Worm (Caenorhabditis elegans) whole organism, midembryonic: Measurements from ENCODE around the gene F49F1.14.
"Not testable (repeated sequence)": the region's sequence is repeated elsewhere in the genome, so short reads cannot be mapped to it uniquely, and the experiment has no call there.

Experiments
- T22C8.4 ChIP-seq: fragments of 200-800 bp; sonication (Bioruptor generic); IDR thresholded peaks from 2 replicates; pipeline ENCODE4 v1.3.6; 2022; ENCODE audit warnings: missing genetic modification characterization, missing compliant biosample characterization
- cog-1 ChIP-seq: sonication (generic microtip); optimal IDR thresholded peaks from 2 replicates; lab custom pipeline; 2016; ENCODE audit warnings: missing genetic modification characterization, missing compliant biosample characterization
- flt-1 ChIP-seq: fragments of 200-800 bp; sonication (Bioruptor generic); IDR thresholded peaks from 2 replicates; pipeline ENCODE4 v1.3.6; 2022; ENCODE audit warnings: missing genetic modification characterization, missing compliant biosample characterization
- klf-2 ChIP-seq: fragments of 200-800 bp; sonication (Bioruptor generic); conservative IDR thresholded peaks from 2 replicates; pipeline ENCODE4 v1.3.6; 2022; ENCODE audit warnings: missing genetic modification reagents, missing genetic modification characterization, missing compliant biosample characterization
- med-1 ChIP-seq: sonication (generic microtip); optimal IDR thresholded peaks from 2 replicates; lab custom pipeline; 2017; ENCODE audit warnings: missing genetic modification characterization, mild to moderate bottlenecking, missing compliant biosample characterization, antibody characterized with exemption, missing genetic modification reagents; ENCODE audit not compliant: insufficient read depth
- ref-1 ChIP-seq: fragments of 200-800 bp; sonication (Bioruptor generic); conservative IDR thresholded peaks from 2 replicates; pipeline ENCODE4 v1.3.6; 2022; ENCODE audit warnings: missing genetic modification reagents, missing genetic modification characterization, missing compliant biosample characterization
- tab-1 ChIP-seq: fragments of 200-800 bp; sonication (Bioruptor generic); IDR thresholded peaks from 2 replicates; pipeline ENCODE4 v1.3.6; 2022; ENCODE audit warnings: missing genetic modification characterization, missing compliant biosample characterization
- ztf-23 ChIP-seq: fragments of 200-800 bp; sonication (Bioruptor generic); IDR thresholded peaks from 2 replicates; pipeline ENCODE4 v1.3.6; 2022; ENCODE audit warnings: missing genetic modification reagents, missing genetic modification characterization, missing compliant biosample characterization
- ztf-29 ChIP-seq: fragments of 200-800 bp; sonication (Bioruptor generic); IDR thresholded peaks from 2 replicates; pipeline ENCODE4 v1.3.6; 2022; ENCODE audit warnings: missing genetic modification reagents, missing genetic modification characterization, missing compliant biosample characterization

Gene F49F1.14

DNA sequence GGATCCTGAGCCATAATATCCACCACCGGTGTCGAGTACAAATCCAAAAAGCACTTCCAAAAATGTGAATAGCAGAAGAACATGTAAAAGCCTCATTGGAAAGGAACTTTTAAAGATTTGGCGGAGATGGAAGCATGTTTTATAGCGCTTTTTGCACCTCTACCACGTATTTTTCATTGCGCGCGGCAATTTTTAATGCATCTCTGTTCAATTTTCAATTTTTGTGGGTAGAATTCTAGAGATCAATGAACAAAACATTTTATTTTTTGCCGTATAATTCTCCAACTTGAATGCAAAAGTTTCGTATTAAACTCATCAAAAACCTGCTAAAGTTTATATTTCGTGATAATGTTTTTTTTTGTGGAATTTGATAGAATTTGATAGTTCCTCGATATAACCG lies 25.2 kb upstream of the F49F1.14 start, which contains the start of gene F49F1.9:
TSS of gene F49F1.9 (minus strand) at position 101 of the 400 bp plus-strand sequence.
- no peak for TF ChIP-seq tab-1
- no peak for TF ChIP-seq flt-1 (GFP tag; lab: Robert Waterston, UW)
- TF ChIP-seq cog-1 (tag; lab: Kevin White, UChicago) = no peak
- no peak for TF ChIP-seq T22C8.4 (GFP tag; lab: Robert Waterston, UW)
- no peak for TF ChIP-seq ztf-29
- no peak for TF ChIP-seq ztf-23 (GFP tag; lab: Robert Waterston, UW)
- no peak for TF ChIP-seq klf-2 (GFP tag; lab: Robert Waterston, UW)
- no peak for TF ChIP-seq ref-1 (GFP tag; lab: Robert Waterston, UW)
- TF ChIP-seq med-1 (GFP tag; lab: Kevin White, UChicago) = no peak

DNA sequence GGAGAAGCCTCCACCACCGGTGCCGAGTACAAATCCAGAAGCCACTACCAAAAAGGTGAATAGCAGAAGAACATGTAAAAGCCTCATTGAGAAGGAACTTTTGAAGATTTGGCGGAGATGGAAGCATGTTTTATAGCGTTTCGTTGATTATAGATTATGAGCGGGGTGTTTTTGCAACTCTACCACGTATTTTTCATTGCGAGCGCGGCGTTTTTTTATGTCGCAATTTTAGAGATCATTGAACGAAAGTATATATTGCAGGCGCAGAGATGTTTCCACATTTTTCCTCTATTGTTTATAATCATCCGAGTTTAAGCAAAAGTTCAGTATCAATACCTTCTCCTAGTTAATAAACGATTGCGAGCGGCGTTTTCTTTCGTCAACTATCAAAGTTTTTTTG lies 23.5 kb upstream of the F49F1.14 start, which contains the start of gene F49F1.17:
TSS of gene F49F1.17 (minus strand) at position 101 of the 400 bp plus-strand sequence.
- TF ChIP-seq ref-1 (GFP tag; lab: Robert Waterston, UW) (no peak), med-1 (GFP tag; lab: Kevin White, UChicago) (no peak), T22C8.4 (GFP tag; lab: Robert Waterston, UW) (no peak), klf-2 (GFP tag; lab: Robert Waterston, UW) (no peak), tab-1 (no peak), cog-1 (tag; lab: Kevin White, UChicago) (no peak), ztf-29 (no peak), ztf-23 (GFP tag; lab: Robert Waterston, UW) (no peak), flt-1 (GFP tag; lab: Robert Waterston, UW) (no peak)

DNA sequence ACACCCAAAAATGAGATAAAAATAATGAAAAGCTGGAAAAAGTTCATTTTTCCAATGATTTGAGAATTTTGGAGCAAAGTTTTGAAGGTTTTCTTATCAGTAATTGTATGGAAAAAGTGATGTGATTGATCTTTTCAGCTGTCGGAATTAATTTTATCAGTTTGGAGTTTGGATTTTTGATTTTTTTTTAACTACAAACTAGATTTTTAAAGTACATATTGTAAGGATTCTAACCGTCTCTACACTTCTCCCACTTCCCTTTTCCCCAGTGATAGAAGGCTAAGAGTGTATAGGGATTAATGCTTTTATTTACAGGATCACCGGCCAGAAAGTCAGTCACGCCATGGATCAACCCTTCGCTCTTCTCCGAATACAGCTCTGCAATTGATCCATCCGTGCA lies 13.4 kb upstream of the F49F1.14 start, which contains the start of gene F49F1.7:
TSS of gene F49F1.7 (minus strand) at position 101 of the 400 bp plus-strand sequence.
- not testable (repeated sequence) for TF ChIP-seq tab-1; ztf-23 (GFP tag; lab: Robert Waterston, UW); ref-1 (GFP tag; lab: Robert Waterston, UW)

DNA sequence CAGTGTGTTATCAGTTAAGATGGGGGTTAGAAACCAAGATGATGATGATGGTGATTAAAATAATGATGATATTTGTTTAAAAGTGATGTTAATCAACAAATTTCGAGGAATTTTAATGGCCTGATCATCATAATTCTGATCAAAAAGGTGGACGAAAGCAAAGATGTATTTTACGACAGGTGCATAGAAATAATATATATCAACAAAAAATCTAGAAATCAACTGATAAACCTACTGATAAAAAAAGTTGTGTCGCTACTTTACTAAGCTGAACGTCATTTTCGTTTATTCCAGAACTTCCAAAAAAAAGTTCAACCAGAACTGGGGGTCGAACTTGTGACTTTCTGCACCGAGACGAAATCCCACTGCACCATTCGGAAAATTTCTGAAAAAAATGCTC lies 10.8 kb upstream of the F49F1.14 start, which contains the start of gene mul-1:
TSS of gene mul-1 (minus strand) at position 84 of the 400 bp plus-strand sequence.
- TF ChIP-seq ztf-29 (no peak), klf-2 (GFP tag; lab: Robert Waterston, UW) (no peak), T22C8.4 (GFP tag; lab: Robert Waterston, UW) (no peak)

DNA sequence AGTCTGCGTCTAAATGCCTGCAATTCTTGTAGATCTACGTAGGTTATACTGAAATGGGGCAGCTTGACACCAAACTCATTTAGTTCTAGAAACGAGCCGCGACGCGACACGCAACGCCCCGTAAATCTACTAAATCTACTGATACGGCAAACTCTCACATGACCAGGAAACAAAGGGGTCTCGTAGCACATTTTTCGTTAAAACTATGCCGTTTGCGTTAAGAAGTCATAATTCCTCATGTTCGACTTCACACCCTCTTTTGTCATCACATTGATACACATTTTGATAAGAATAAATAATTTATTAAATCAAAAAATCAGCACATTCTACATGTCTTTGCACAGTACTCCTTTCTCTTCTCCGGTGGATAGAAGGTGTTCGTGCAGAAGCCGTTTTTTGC lies 8.8 kb upstream of the F49F1.14 start:
- TF ChIP-seq klf-2 (GFP tag; lab: Robert Waterston, UW) (no peak), ztf-29 (no peak), ztf-23 (GFP tag; lab: Robert Waterston, UW) (no peak), T22C8.4 (GFP tag; lab: Robert Waterston, UW) (no peak), cog-1 (tag; lab: Kevin White, UChicago) (no peak), flt-1 (GFP tag; lab: Robert Waterston, UW) (no peak), tab-1 (no peak), ref-1 (GFP tag; lab: Robert Waterston, UW) (no peak), med-1 (GFP tag; lab: Kevin White, UChicago) (no peak)

DNA sequence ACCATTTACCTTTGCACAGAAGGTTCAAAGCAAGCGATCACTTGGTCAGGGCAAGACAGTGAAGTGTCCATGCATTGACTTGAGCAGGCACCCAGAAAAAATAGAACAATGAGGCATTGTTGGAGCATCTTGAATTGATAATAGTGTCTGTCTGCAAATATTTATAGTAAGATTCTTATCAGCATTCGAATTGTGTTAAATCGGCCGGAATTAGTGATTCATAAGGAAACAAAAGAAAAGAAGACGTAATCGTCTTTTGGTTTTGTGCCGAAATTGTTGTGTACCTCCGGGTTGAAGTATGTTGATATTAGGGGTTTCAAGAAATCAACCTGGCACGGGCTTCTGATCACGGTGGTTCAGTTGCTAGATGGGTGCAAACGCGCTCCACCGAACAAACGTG lies 8.0 kb upstream of the F49F1.14 start, which contains the start of gene F49F1.5:
TSS of gene F49F1.5 (minus strand) at position 153 of the 400 bp plus-strand sequence.
- TF ChIP-seq ref-1 (GFP tag; lab: Robert Waterston, UW) (no peak), T22C8.4 (GFP tag; lab: Robert Waterston, UW) (no peak), klf-2 (GFP tag; lab: Robert Waterston, UW) (no peak), ztf-29 (no peak), cog-1 (tag; lab: Kevin White, UChicago) (no peak), med-1 (GFP tag; lab: Kevin White, UChicago) (no peak), ztf-23 (GFP tag; lab: Robert Waterston, UW) (no peak), flt-1 (GFP tag; lab: Robert Waterston, UW) (no peak), tab-1 (no peak)

DNA sequence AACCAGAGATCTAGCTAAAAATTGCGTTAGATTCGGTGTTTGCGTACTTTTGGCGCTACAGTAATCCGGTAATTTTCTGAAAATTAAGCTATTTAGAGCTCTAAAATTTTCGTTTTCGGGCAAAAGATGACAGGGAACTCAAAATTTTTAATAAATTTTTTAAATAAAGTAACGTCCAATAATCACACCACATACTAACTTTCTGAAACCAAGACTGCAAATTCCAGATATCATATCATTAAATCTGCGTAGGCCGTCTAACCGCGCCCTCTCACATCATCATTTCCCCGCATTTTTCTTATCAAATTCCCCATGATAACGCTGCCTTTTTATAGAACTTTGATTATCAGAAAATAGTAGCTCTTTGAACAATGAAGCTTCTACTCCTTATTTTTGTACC lies 5.1 kb upstream of the F49F1.14 start, which contains the start of gene drd-50:
TSS of gene drd-50 (plus strand) at position 301 of the 400 bp plus-strand sequence.
- TF ChIP-seq ztf-23 (GFP tag; lab: Robert Waterston, UW) (no peak), flt-1 (GFP tag; lab: Robert Waterston, UW) (no peak), med-1 (GFP tag; lab: Kevin White, UChicago) (no peak), tab-1 (no peak), cog-1 (tag; lab: Kevin White, UChicago) (no peak), T22C8.4 (GFP tag; lab: Robert Waterston, UW) (no peak), klf-2 (GFP tag; lab: Robert Waterston, UW) (no peak), ref-1 (GFP tag; lab: Robert Waterston, UW) (no peak), ztf-29 (no peak)

DNA sequence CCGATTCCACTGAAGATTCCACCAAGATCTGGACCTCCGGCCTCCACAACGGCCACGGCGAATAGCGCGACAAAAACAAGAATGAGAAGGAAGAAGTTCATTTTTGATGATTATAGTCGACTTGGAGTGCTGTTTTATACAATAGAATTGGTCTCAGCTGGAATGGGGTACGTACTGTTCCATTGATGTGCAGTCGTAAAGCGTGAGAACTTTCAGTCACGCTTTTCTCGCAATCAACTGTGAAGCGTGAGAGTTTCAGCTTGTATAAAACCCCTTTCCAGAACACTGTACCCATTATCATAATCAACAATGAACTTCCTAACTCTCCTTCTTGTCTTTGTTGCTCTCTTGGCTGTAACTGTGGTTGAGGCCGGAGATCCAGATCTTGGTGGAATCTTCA lies 3.3 kb upstream of the F49F1.14 start, which contains the start of the genes F49F1.4 and F49F1.2:
TSS of gene F49F1.4 (minus strand) at position 101 of the 400 bp plus-strand sequence.
TSS of gene F49F1.2 (plus strand) at position 310 of the 400 bp plus-strand sequence.
- TF ChIP-seq med-1 (GFP tag; lab: Kevin White, UChicago) = no peak
- TF ChIP-seq ztf-29 = no peak
- TF ChIP-seq T22C8.4 (GFP tag; lab: Robert Waterston, UW) = no peak
- TF ChIP-seq ref-1 (GFP tag; lab: Robert Waterston, UW) = no peak
- no peak for TF ChIP-seq klf-2 (GFP tag; lab: Robert Waterston, UW)
- no peak for TF ChIP-seq flt-1 (GFP tag; lab: Robert Waterston, UW)
- TF ChIP-seq tab-1 = no peak
- TF ChIP-seq ztf-23 (GFP tag; lab: Robert Waterston, UW) = no peak
- TF ChIP-seq cog-1 (tag; lab: Kevin White, UChicago) = no peak

DNA sequence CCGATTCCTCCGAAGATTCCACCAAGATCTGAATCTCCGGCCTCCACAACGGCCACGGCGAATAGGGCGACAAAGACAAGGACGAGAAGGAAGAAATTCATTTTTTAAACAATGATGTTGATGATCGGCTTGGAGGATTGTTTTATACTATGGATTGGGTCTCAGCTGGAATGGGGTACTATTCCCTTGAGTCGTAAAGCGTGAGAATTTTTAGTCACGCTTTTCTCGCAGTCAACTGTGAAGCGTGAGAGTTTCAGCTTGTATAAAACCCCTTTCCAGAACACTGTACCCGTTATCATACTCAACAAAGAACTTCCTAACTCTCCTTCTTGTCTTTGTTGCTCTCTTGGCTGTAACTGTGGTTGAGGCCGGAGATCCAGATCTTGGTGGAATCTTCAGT lies 2.2 kb upstream of the F49F1.14 start, which contains the start of gene F49F1.15:
TSS of gene F49F1.15 (minus strand) at position 101 of the 400 bp plus-strand sequence.
- TF ChIP-seq tab-1 = no peak
- TF ChIP-seq klf-2 (GFP tag; lab: Robert Waterston, UW) = no peak
- no peak for TF ChIP-seq cog-1 (tag; lab: Kevin White, UChicago)
- TF ChIP-seq ztf-23 (GFP tag; lab: Robert Waterston, UW) = no peak
